Worm (Caenorhabditis elegans) whole organism, L3 larva: ENCODE results near the gene F54D5.23.

Experiments
- R02D3.7 ChIP-seq: fragments of 150-350 bp; optimal IDR thresholded peaks from 2 replicates; lab custom pipeline; 2014; ENCODE audit warnings: missing biosample characterization, missing genetic modification characterization
- ZK546.5 ChIP-seq: sonication (generic microtip); optimal IDR thresholded peaks from 2 replicates; lab custom pipeline; 2017; ENCODE audit warnings: missing biosample characterization, missing genetic modification characterization
- aly-2 ChIP-seq: fragments of 150-350 bp; optimal IDR thresholded peaks from 2 replicates; lab custom pipeline; 2014; ENCODE audit warnings: missing biosample characterization, missing genetic modification characterization
- ama-1 ChIP-seq: fragments of 150-350 bp; optimal IDR thresholded peaks from 2 replicates; lab custom pipeline; 2018
- ceh-16 ChIP-seq: sonication (generic microtip); optimal IDR thresholded peaks from 2 replicates; lab custom pipeline; 2017; ENCODE audit warnings: missing biosample characterization, missing genetic modification characterization
- ceh-28 ChIP-seq: fragments of 150-350 bp; optimal IDR thresholded peaks from 2 replicates; lab custom pipeline; 2014; ENCODE audit warnings: missing biosample characterization, missing genetic modification reagents, missing genetic modification characterization
- ceh-82 ChIP-seq: fragments of 150-350 bp; optimal IDR thresholded peaks from 2 replicates; lab custom pipeline; 2014; ENCODE audit warnings: missing biosample characterization, missing genetic modification characterization
- ceh-9 ChIP-seq: sonication (generic microtip); optimal IDR thresholded peaks from 2 replicates; lab custom pipeline; 2018; ENCODE audit warnings: missing biosample characterization, missing genetic modification characterization
- daf-12 ChIP-seq: fragments of 150-350 bp; optimal IDR thresholded peaks from 2 replicates; lab custom pipeline; 2014; ENCODE audit warnings: missing biosample characterization, missing genetic modification reagents, missing genetic modification characterization
- egl-27 ChIP-seq: sonication (generic microtip); optimal IDR thresholded peaks from 4 replicates; lab custom pipeline; 2017; ENCODE audit warnings: missing biosample characterization, missing genetic modification reagents, missing genetic modification characterization
- egl-5 ChIP-seq: fragments of 150-350 bp; optimal IDR thresholded peaks from 2 replicates; lab custom pipeline; 2017; ENCODE audit warnings: missing biosample characterization, missing genetic modification reagents, missing genetic modification characterization, inconsistent platforms
- elt-1 ChIP-seq: fragments of 150-350 bp; optimal IDR thresholded peaks from 2 replicates; lab custom pipeline; 2014; ENCODE audit warnings: missing biosample characterization, missing genetic modification characterization
- elt-2 ChIP-seq: sonication (generic microtip); optimal IDR thresholded peaks from 2 replicates; lab custom pipeline; 2016; ENCODE audit warnings: missing genetic modification reagents, mild to moderate bottlenecking, missing genetic modification characterization, missing compliant biosample characterization
- elt-3 ChIP-seq, 3 experiments: fragments of 150-350 bp in 1 of 3; sonication (generic microtip) in 2 of 3; optimal IDR thresholded peaks; 2 replicates in 2 of 3; 4 replicates in 1 of 3; lab custom pipeline; 2014 to 2017; ENCODE audit warnings: missing biosample characterization in 3 of 3, missing genetic modification characterization in 3 of 3
- eor-1 ChIP-seq, 2 experiments: fragments of 150-350 bp; optimal IDR thresholded peaks; 2 replicates each; lab custom pipeline; 2014 to 2018; ENCODE audit warnings: missing biosample characterization in 2 of 2, missing genetic modification characterization in 2 of 2
- fkh-2 ChIP-seq: fragments of 150-350 bp; optimal IDR thresholded peaks from 2 replicates; lab custom pipeline; 2014; ENCODE audit warnings: missing biosample characterization, missing genetic modification reagents, missing genetic modification characterization
- fos-1 ChIP-seq: fragments of 150-350 bp; optimal IDR thresholded peaks from 2 replicates; lab custom pipeline; 2014; ENCODE audit warnings: missing biosample characterization, missing genetic modification characterization
- hmg-11 ChIP-seq: sonication (generic microtip); optimal IDR thresholded peaks from 2 replicates; lab custom pipeline; 2016; ENCODE audit warnings: missing genetic modification characterization, missing compliant biosample characterization
- lin-15B ChIP-seq: fragments of 150-350 bp; optimal IDR thresholded peaks from 2 replicates; lab custom pipeline; 2014; ENCODE audit warnings: missing biosample characterization, missing genetic modification characterization
- lsy-12 ChIP-seq: sonication (generic microtip); optimal IDR thresholded peaks from 2 replicates; lab custom pipeline; 2016; ENCODE audit warnings: mild to moderate bottlenecking, missing genetic modification characterization, missing compliant biosample characterization
- mdl-1 ChIP-seq: fragments of 150-350 bp; optimal IDR thresholded peaks from 2 replicates; lab custom pipeline; 2014; ENCODE audit warnings: missing biosample characterization, missing genetic modification characterization
- nfya-1 ChIP-seq: sonication (generic microtip); optimal IDR thresholded peaks from 2 replicates; lab custom pipeline; 2017; ENCODE audit warnings: missing genetic modification characterization, mild to moderate bottlenecking, missing compliant biosample characterization, antibody characterized with exemption, moderate library complexity; ENCODE audit not compliant: insufficient read depth
- nhr-11 ChIP-seq: fragments of 150-350 bp; optimal IDR thresholded peaks from 2 replicates; lab custom pipeline; 2014; ENCODE audit warnings: missing biosample characterization, missing genetic modification characterization
- nhr-12 ChIP-seq: fragments of 150-350 bp; optimal IDR thresholded peaks from 2 replicates; lab custom pipeline; 2014; ENCODE audit warnings: missing biosample characterization, missing genetic modification characterization
- nhr-23 ChIP-seq: fragments of 150-350 bp; optimal IDR thresholded peaks from 2 replicates; lab custom pipeline; 2014; ENCODE audit warnings: missing biosample characterization, missing genetic modification reagents, missing genetic modification characterization
- nhr-237 ChIP-seq: fragments of 150-350 bp; optimal IDR thresholded peaks from 2 replicates; lab custom pipeline; 2014; ENCODE audit warnings: missing biosample characterization, missing genetic modification characterization
- nhr-25 ChIP-seq: sonication (generic microtip); optimal IDR thresholded peaks from 2 replicates; lab custom pipeline; 2017; ENCODE audit warnings: missing biosample characterization, missing genetic modification characterization
- nhr-28 ChIP-seq: fragments of 150-350 bp; optimal IDR thresholded peaks from 2 replicates; lab custom pipeline; 2014; ENCODE audit warnings: missing biosample characterization, missing genetic modification characterization
- nhr-43 ChIP-seq: sonication (generic microtip); optimal IDR thresholded peaks from 2 replicates; lab custom pipeline; 2016; ENCODE audit warnings: mild to moderate bottlenecking, missing genetic modification characterization, missing compliant biosample characterization; ENCODE audit not compliant: poor library complexity, severe bottlenecking
- nhr-67 ChIP-seq: fragments of 150-350 bp; optimal IDR thresholded peaks from 2 replicates; lab custom pipeline; 2014; ENCODE audit warnings: missing biosample characterization, missing genetic modification characterization
- nhr-76 ChIP-seq: fragments of 150-350 bp; sonication (generic microtip); optimal IDR thresholded peaks from 5 replicates; lab custom pipeline; 2014; ENCODE audit warnings: missing biosample characterization, missing genetic modification characterization
- nhr-77 ChIP-seq: fragments of 150-350 bp; optimal IDR thresholded peaks from 2 replicates; lab custom pipeline; 2014; ENCODE audit warnings: missing biosample characterization, missing genetic modification characterization
- pha-4 ChIP-seq: fragments of 150-350 bp; optimal IDR thresholded peaks from 2 replicates; lab custom pipeline; 2014; ENCODE audit warnings: missing biosample characterization, missing genetic modification reagents, missing genetic modification characterization
- pqm-1 ChIP-seq: fragments of 150-350 bp; optimal IDR thresholded peaks from 2 replicates; lab custom pipeline; 2017; ENCODE audit warnings: missing biosample characterization, missing genetic modification characterization, inconsistent platforms
- sea-2 ChIP-seq: fragments of 150-350 bp; sonication (generic microtip); optimal IDR thresholded peaks from 4 replicates; lab custom pipeline; 2014; ENCODE audit warnings: missing biosample characterization, missing genetic modification reagents, missing genetic modification characterization
- skn-1 ChIP-seq: fragments of 150-350 bp; optimal IDR thresholded peaks from 2 replicates; lab custom pipeline; 2014; ENCODE audit warnings: missing biosample characterization, missing genetic modification characterization
- snpc-4 ChIP-seq: fragments of 150-350 bp; optimal IDR thresholded peaks from 2 replicates; lab custom pipeline; 2014; ENCODE audit warnings: missing biosample characterization, missing genetic modification characterization
- tbx-2 ChIP-seq: sonication (generic microtip); optimal IDR thresholded peaks from 2 replicates; lab custom pipeline; 2016; ENCODE audit warnings: mild to moderate bottlenecking, missing genetic modification characterization, missing compliant biosample characterization
- unc-39 ChIP-seq: sonication (generic microtip); optimal IDR thresholded peaks from 4 replicates; lab custom pipeline; 2017; ENCODE audit warnings: missing biosample characterization, missing genetic modification characterization
- zag-1 ChIP-seq: fragments of 150-350 bp; optimal IDR thresholded peaks from 2 replicates; lab custom pipeline; 2014; ENCODE audit warnings: missing biosample characterization, missing genetic modification characterization
- ztf-11 ChIP-seq: fragments of 150-350 bp; optimal IDR thresholded peaks from 2 replicates; lab custom pipeline; 2014; ENCODE audit warnings: missing biosample characterization, missing genetic modification characterization
- ztf-4 ChIP-seq: fragments of 150-350 bp; optimal IDR thresholded peaks from 2 replicates; lab custom pipeline; 2014; ENCODE audit warnings: missing biosample characterization, missing genetic modification characterization

Gene F54D5.23

ce11 chrII:11569213-11569868 lies at the start of gene F54D5.23, which contains the start of gene F54D5.4:
F54D5.23 (minus strand) TSS chrII:11569287.
F54D5.4 (plus strand) TSS chrII:11569818.
- peak; percentile 33 for TF ChIP-seq pqm-1 (tag; lab: Kevin White, UChicago)
- no peak for TF ChIP-seq nhr-43
- TF ChIP-seq ama-1 (lab: Kevin White, UChicago): no peak
- peak; percentile 52 for TF ChIP-seq elt-2
- TF ChIP-seq hmg-11 (tag; lab: Kevin White, UChicago): no peak

ce11 chrII:11617715-11618114 lies 48.6 kb upstream of the F54D5.23 start:
- TF ChIP-seq tbx-2 (tag; lab: Kevin White, UChicago) (no peak), ceh-9 (tag; lab: Kevin White, UChicago) (no peak), mdl-1 (tag; lab: Kevin White, UChicago) (no peak), nhr-23 (tag; lab: Kevin White, UChicago) (peak; percentile 38), lin-15B (no peak), unc-39 (tag; lab: Kevin White, UChicago) (no peak), elt-1 (tag; lab: Kevin White, UChicago) (no peak), egl-5 (tag; lab: Kevin White, UChicago) (no peak), lsy-12 (tag; lab: Kevin White, UChicago) (no peak), elt-3 (tag; optimal IDR thresholded peaks at IDR 0.05; lab: Kevin White, UChicago) (no peak), ZK546.5 (no peak), ceh-28 (no peak), nhr-76 (no peak), egl-27 (tag; lab: Kevin White, UChicago) (peak; percentile 25), fos-1 (tag; lab: Kevin White, UChicago) (no peak), nfya-1 (tag; lab: Kevin White, UChicago) (peak; percentile 35), ztf-4 (tag; lab: Kevin White, UChicago) (no peak), ama-1 (lab: Kevin White, UChicago) (peak; percentile 72), snpc-4 (tag; lab: Kevin White, UChicago) (no peak), nhr-25 (tag; lab: Kevin White, UChicago) (peak; percentile 94), eor-1 (tag; optimal IDR thresholded peaks at IDR 0.05; lab: Kevin White, UChicago) (no peak), elt-2 (no peak), nhr-77 (tag; lab: Kevin White, UChicago) (no peak), nhr-237 (no peak), zag-1 (tag; lab: Kevin White, UChicago) (no peak), pha-4 (tag; lab: Kevin White, UChicago) (peak; percentile 67), fkh-2 (tag; lab: Kevin White, UChicago) (no peak), aly-2 (tag; lab: Kevin White, UChicago) (no peak), daf-12 (tag; lab: Kevin White, UChicago) (no peak), nhr-67 (no peak), nhr-11 (tag; lab: Kevin White, UChicago) (no peak), hmg-11 (tag; lab: Kevin White, UChicago) (no peak), sea-2 (GFP tag; lab: Kevin White, UChicago) (no peak), ztf-11 (tag; lab: Kevin White, UChicago) (no peak), skn-1 (tag; lab: Kevin White, UChicago) (no peak), nhr-12 (tag; lab: Kevin White, UChicago) (no peak), nhr-28 (tag; lab: Kevin White, UChicago) (no peak), ceh-16 (no peak), ceh-82 (no peak), R02D3.7 (tag; lab: Kevin White, UChicago) (peak; percentile 16)
